Worm (Caenorhabditis elegans) whole organism, L1 larva: ENCODE data around the gene mrpl-44.
A peak's percentile ranks its signal among the peaks of the same experiment; 100 is the strongest.

Experiments used
- aly-2 ChIP-seq: fragments of 150-350 bp; optimal IDR thresholded peaks from 2 replicates; lab custom pipeline; 2014; ENCODE audit warnings: missing biosample characterization, missing genetic modification characterization
- efl-3 ChIP-seq: fragments of 200-800 bp; sonication (Bioruptor generic); optimal IDR thresholded peaks from 2 replicates; lab custom pipeline; 2018; ENCODE audit warnings: mild to moderate bottlenecking, missing genetic modification characterization, missing compliant biosample characterization
- mep-1 ChIP-seq: fragments of 150-350 bp; optimal IDR thresholded peaks from 2 replicates; lab custom pipeline; 2014; ENCODE audit warnings: missing biosample characterization, missing genetic modification characterization
- nhr-76 ChIP-seq: sonication (generic microtip); optimal IDR thresholded peaks from 2 replicates; lab custom pipeline; 2017; ENCODE audit warnings: missing biosample characterization, missing genetic modification characterization
- nhr-85 ChIP-seq: sonication (generic microtip); peaks from one replicate; lab custom pipeline; 2016; ENCODE audit warnings: missing genetic modification characterization, inconsistent platforms, missing compliant biosample characterization
- snu-23 ChIP-seq: sonication (generic microtip); optimal IDR thresholded peaks from 2 replicates; lab custom pipeline; 2016; ENCODE audit warnings: missing genetic modification characterization, missing compliant biosample characterization
- sox-4 ChIP-seq: sonication (generic microtip); optimal IDR thresholded peaks from 2 replicates; lab custom pipeline; 2016; ENCODE audit warnings: missing genetic modification characterization, missing compliant biosample characterization
- unc-62 ChIP-seq: fragments of 150-350 bp; optimal IDR thresholded peaks from 2 replicates; lab custom pipeline; 2014; ENCODE audit warnings: missing biosample characterization, missing genetic modification reagents, missing genetic modification characterization
- zag-1 ChIP-seq: fragments of 150-350 bp; optimal IDR thresholded peaks from 2 replicates; lab custom pipeline; 2014; ENCODE audit warnings: missing biosample characterization, missing genetic modification characterization

DNA sequence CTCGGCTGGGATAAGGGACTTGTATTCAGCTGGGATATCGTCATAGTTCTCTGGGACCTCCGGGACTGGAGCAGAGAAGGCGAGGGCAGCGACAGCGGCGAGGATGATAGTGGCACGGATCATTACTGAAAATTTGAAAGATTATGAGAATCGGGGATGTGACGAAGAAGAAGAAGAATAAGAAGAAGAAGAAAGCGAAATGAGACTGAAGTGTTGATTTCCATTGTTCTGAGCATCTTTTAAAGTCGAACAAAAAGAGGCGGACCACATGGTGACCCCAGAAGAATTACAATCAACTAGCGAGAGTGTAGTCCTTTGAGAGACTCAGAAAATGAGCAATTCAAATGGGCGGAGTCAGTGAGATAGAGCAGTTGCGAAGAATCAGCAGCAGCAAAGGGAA lies 8.1 kb downstream of the mrpl-44 start, which contains the start of gene far-1:
- TF ChIP-seq aly-2 (tag; lab: Kevin White, UChicago) (no peak), nhr-76 (no peak), zag-1 (no peak), snu-23 (peak; percentile 39), mep-1 (tag; lab: Kevin White, UChicago) (no peak), efl-3 (no peak), sox-4 (tag; lab: Kevin White, UChicago) (no peak), unc-62 (no peak), nhr-85 (tag; lab: Kevin White, UChicago) (no peak)
